Fruit fly (Drosophila melanogaster) whole organism, embryonic: ENCODE results near the gene CG31775.

Experiments used
- Atf6 ChIP-seq: fragments of 200-800 bp; sonication (Bioruptor generic); IDR thresholded peaks from 2 replicates; pipeline ENCODE4 v1.3.6; 2022; ENCODE audit warnings: missing biosample characterization, missing genetic modification characterization
- Awh ChIP-seq: fragments of 200-800 bp; sonication (Bioruptor generic); IDR thresholded peaks from 2 replicates; pipeline ENCODE4, ENCODE4 v1.3.6; 2022; ENCODE audit warnings: missing biosample characterization, missing genetic modification characterization
- B-H2 ChIP-seq: fragments of 200-800 bp; sonication (Bioruptor generic); optimal IDR thresholded peaks from 2 replicates; lab custom pipeline; 2018; ENCODE audit warnings: missing biosample characterization, mild to moderate bottlenecking, missing genetic modification characterization
- Bteb2 ChIP-seq: fragments of 200-800 bp; sonication (Bioruptor generic); optimal IDR thresholded peaks from 2 replicates; lab custom pipeline; 2016; ENCODE audit warnings: missing biosample characterization, missing genetic modification characterization
- CG10366 ChIP-seq: fragments of 200-800 bp; sonication (Bioruptor generic); IDR thresholded peaks from 2 replicates; pipeline ENCODE4 v1.3.6; 2022; ENCODE audit warnings: missing biosample characterization, missing genetic modification characterization
- CG10462 ChIP-seq: fragments of 200-800 bp; sonication (Bioruptor generic); optimal IDR thresholded peaks from 2 replicates; lab custom pipeline; 2016; ENCODE audit warnings: missing biosample characterization, missing genetic modification characterization
- CG12236 ChIP-seq: fragments of 200-800 bp; sonication (Bioruptor generic); optimal IDR thresholded peaks from 2 replicates; lab custom pipeline; 2016; ENCODE audit warnings: missing biosample characterization, missing genetic modification characterization
- CG12391 ChIP-seq: fragments of 200-800 bp; sonication (Bioruptor generic); optimal IDR thresholded peaks from 3 replicates; lab custom pipeline; 2018; ENCODE audit warnings: missing biosample characterization, mild to moderate bottlenecking, missing genetic modification characterization, moderate library complexity
- CG12769 ChIP-seq: fragments of 200-800 bp; sonication (Bioruptor generic); optimal IDR thresholded peaks from 2 replicates; lab custom pipeline; 2019; ENCODE audit warnings: missing biosample characterization, mild to moderate bottlenecking, missing genetic modification characterization, moderate library complexity
- CG13894 ChIP-seq: fragments of 200-800 bp; sonication (Bioruptor generic); optimal IDR thresholded peaks from 3 replicates; lab custom pipeline; 2018; ENCODE audit warnings: missing biosample characterization, mild to moderate bottlenecking, missing genetic modification characterization, moderate library complexity
- CG17359 ChIP-seq: fragments of 200-800 bp; sonication (Bioruptor generic); optimal IDR thresholded peaks from 3 replicates; lab custom pipeline; 2018; ENCODE audit warnings: missing biosample characterization, mild to moderate bottlenecking, missing genetic modification characterization, moderate library complexity
- CG18764 ChIP-seq: fragments of 200-800 bp; sonication (Bioruptor generic); optimal IDR thresholded peaks from 3 replicates; lab custom pipeline; 2016; ENCODE audit warnings: missing biosample characterization, missing genetic modification characterization
- CG2712 ChIP-seq: fragments of 200-800 bp; optimal IDR thresholded peaks from 3 replicates; lab custom pipeline; 2019; ENCODE audit warnings: missing biosample characterization, mild to moderate bottlenecking, missing genetic modification characterization, moderate library complexity
- CG2875 ChIP-seq: fragments of 200-800 bp; sonication (Bioruptor generic); optimal IDR thresholded peaks from 2 replicates; lab custom pipeline; 2017; ENCODE audit warnings: missing biosample characterization, mild to moderate bottlenecking, missing genetic modification characterization, missing genetic modification reagents
- CG3163 ChIP-seq: fragments of 200-800 bp; sonication (Bioruptor generic); optimal IDR thresholded peaks from 3 replicates; lab custom pipeline; 2016; ENCODE audit warnings: missing biosample characterization, missing genetic modification characterization
- CG32772 ChIP-seq: fragments of 200-800 bp; sonication (Bioruptor generic); IDR thresholded peaks from 2 replicates; pipeline ENCODE4 v1.3.6; 2022; ENCODE audit warnings: missing biosample characterization, missing genetic modification characterization
- CG3847 ChIP-seq: fragments of 200-800 bp; sonication (Bioruptor generic); IDR thresholded peaks from 2 replicates; pipeline ENCODE4 v1.3.6; 2022; ENCODE audit warnings: missing biosample characterization, missing genetic modification characterization
- CG4820 ChIP-seq: fragments of 200-800 bp; sonication (Bioruptor generic); optimal IDR thresholded peaks from 3 replicates; lab custom pipeline; 2016; ENCODE audit warnings: missing biosample characterization, missing genetic modification characterization
- CG7987 ChIP-seq: fragments of 200-800 bp; sonication (Bioruptor generic); optimal IDR thresholded peaks from 2 replicates; lab custom pipeline; 2018; ENCODE audit warnings: missing biosample characterization, mild to moderate bottlenecking, missing genetic modification characterization, moderate library complexity
- CG8089 ChIP-seq: fragments of 200-800 bp; sonication (Bioruptor generic); optimal IDR thresholded peaks from 3 replicates; lab custom pipeline; 2016; ENCODE audit warnings: missing biosample characterization, missing genetic modification characterization
- CHES-1-like ChIP-seq: fragments of 200-800 bp; sonication (Bioruptor generic); optimal IDR thresholded peaks from 2 replicates; lab custom pipeline; 2016; ENCODE audit warnings: missing biosample characterization, missing genetic modification characterization
- D19A ChIP-seq: fragments of 200-800 bp; optimal IDR thresholded peaks from 3 replicates; lab custom pipeline; 2019; ENCODE audit warnings: missing biosample characterization, mild to moderate bottlenecking, missing genetic modification characterization, moderate library complexity
- Dek ChIP-seq: fragments of 200-800 bp; sonication (Bioruptor generic); optimal IDR thresholded peaks from 3 replicates; lab custom pipeline; 2019; ENCODE audit warnings: missing biosample characterization, mild to moderate bottlenecking, missing genetic modification characterization, moderate library complexity
- Dip3 ChIP-seq: fragments of 200-800 bp; sonication (Bioruptor generic); optimal IDR thresholded peaks from 3 replicates; lab custom pipeline; 2016; ENCODE audit warnings: missing biosample characterization, missing genetic modification characterization
- Dref ChIP-seq: fragments of 200-800 bp; sonication (Bioruptor generic); IDR thresholded peaks from 2 replicates; pipeline ENCODE4 v1.3.6; 2022; ENCODE audit warnings: missing biosample characterization, missing genetic modification characterization
- Eip74EF ChIP-seq, 2 experiments: fragments of 200-800 bp in 1 of 2; fragments of >200 bp in 1 of 2; sonication (Bioruptor generic) in 1 of 2; optimal IDR thresholded peaks; 2 replicates each; lab custom pipeline; 2017 to 2019; ENCODE audit warnings: missing biosample characterization in 2 of 2, missing genetic modification characterization in 2 of 2, mild to moderate bottlenecking in 1 of 2, moderate library complexity in 1 of 2
- HLH3B ChIP-seq: fragments of 200-800 bp; sonication (Bioruptor generic); IDR thresholded peaks from 2 replicates; pipeline ENCODE4 v1.3.6; 2022; ENCODE audit warnings: missing biosample characterization, missing genetic modification characterization
- HLH54F ChIP-seq: fragments of 200-800 bp; sonication (Bioruptor generic); optimal IDR thresholded peaks from 3 replicates; lab custom pipeline; 2016; ENCODE audit warnings: missing biosample characterization, missing genetic modification characterization
- Hr78 ChIP-seq, 2 experiments: fragments of 200-800 bp in 1 of 2; fragments of >200 bp in 1 of 2; sonication (Bioruptor generic) in 1 of 2; optimal IDR thresholded peaks; 2 replicates each; lab custom pipeline; 2017 to 2019; ENCODE audit warnings: missing biosample characterization in 2 of 2, missing genetic modification characterization in 2 of 2, mild to moderate bottlenecking in 1 of 2, moderate library complexity in 1 of 2
- Med ChIP-seq: fragments of 200-800 bp; sonication (Bioruptor generic); peaks from one replicate; lab custom pipeline; 2016; ENCODE audit warnings: missing biosample characterization, missing genetic modification characterization, mild to moderate bottlenecking, inconsistent platforms, moderate library complexity
- Taf1 ChIP-seq: fragments of 200-800 bp; sonication (Bioruptor generic); IDR thresholded peaks from 2 replicates; pipeline ENCODE4 v1.3.6; 2022; ENCODE audit warnings: missing biosample characterization, missing genetic modification characterization
- abd-A ChIP-seq: fragments of 200-800 bp; sonication (Bioruptor generic); optimal IDR thresholded peaks from 3 replicates; lab custom pipeline; 2019; ENCODE audit warnings: missing biosample characterization, mild to moderate bottlenecking, missing genetic modification characterization, moderate library complexity
- chinmo ChIP-seq: fragments of 200-800 bp; sonication (Bioruptor generic); IDR thresholded peaks from 4 replicates; pipeline ENCODE4 v1.3.6; 2022; ENCODE audit warnings: missing biosample characterization, missing genetic modification characterization; ENCODE audit not compliant: partially characterized antibody
- cwo ChIP-seq: fragments of 200-800 bp; sonication (Bioruptor generic); optimal IDR thresholded peaks from 3 replicates; lab custom pipeline; 2017; ENCODE audit warnings: missing biosample characterization, missing genetic modification characterization, mild to moderate bottlenecking, moderate library complexity, missing genetic modification reagents
- danr ChIP-seq: fragments of 200-800 bp; sonication (Bioruptor generic); IDR thresholded peaks from 2 replicates; pipeline ENCODE4 v1.3.6; 2022; ENCODE audit warnings: missing biosample characterization, missing genetic modification characterization
- eve ChIP-seq, 2 experiments: fragments of >200 bp; optimal IDR thresholded peaks; 2 replicates each; lab custom pipeline; 2017; ENCODE audit warnings: missing biosample characterization in 2 of 2, missing genetic modification characterization in 2 of 2
- gcm ChIP-seq: fragments of 200-800 bp; sonication (Bioruptor generic); optimal IDR thresholded peaks from 2 replicates; lab custom pipeline; 2019; ENCODE audit warnings: missing biosample characterization, mild to moderate bottlenecking, missing genetic modification characterization, moderate library complexity
- knrl ChIP-seq: fragments of 200-800 bp; sonication (Bioruptor generic); IDR thresholded peaks from 3 replicates; pipeline ENCODE4 v1.3.6; 2022; ENCODE audit warnings: missing biosample characterization, missing genetic modification characterization; ENCODE audit not compliant: partially characterized antibody
- pum ChIP-seq: fragments of 200-800 bp; sonication (Bioruptor generic); optimal IDR thresholded peaks from 2 replicates; lab custom pipeline; 2016; ENCODE audit warnings: missing biosample characterization, missing genetic modification characterization
- sc ChIP-seq, 3 experiments: fragments of >200 bp in 2 of 3; fragments of 200-800 bp in 1 of 3; sonication (Bioruptor generic) in 1 of 3; optimal IDR thresholded peaks; 2 replicates in 2 of 3; 3 replicates in 1 of 3; lab custom pipeline; 2017; ENCODE audit warnings: mild to moderate bottlenecking in 1 of 3, missing biosample characterization in 1 of 3, missing genetic modification characterization in 1 of 3, missing genetic modification reagents in 1 of 3
- slou ChIP-seq: fragments of 200-800 bp; sonication (Bioruptor generic); optimal IDR thresholded peaks from 3 replicates; lab custom pipeline; 2016; ENCODE audit warnings: missing biosample characterization, missing genetic modification characterization
- sqz ChIP-seq: fragments of 200-800 bp; sonication (Bioruptor generic); optimal IDR thresholded peaks from 3 replicates; lab custom pipeline; 2018; ENCODE audit warnings: missing biosample characterization, mild to moderate bottlenecking, missing genetic modification characterization
- trem ChIP-seq: fragments of 200-800 bp; optimal IDR thresholded peaks from 3 replicates; lab custom pipeline; 2019; ENCODE audit warnings: missing biosample characterization, mild to moderate bottlenecking, missing genetic modification characterization, moderate library complexity
- vfl ChIP-seq: fragments of 200-800 bp; sonication (Bioruptor generic); optimal IDR thresholded peaks from 2 replicates; lab custom pipeline; 2016; ENCODE audit warnings: missing biosample characterization, missing genetic modification characterization
- wdn ChIP-seq: fragments of 200-800 bp; sonication (Bioruptor generic); IDR thresholded peaks from 2 replicates; pipeline ENCODE4 v1.3.6; 2022; ENCODE audit warnings: missing biosample characterization, missing genetic modification characterization
- zen ChIP-seq: fragments of 200-800 bp; sonication (Bioruptor generic); optimal IDR thresholded peaks from 3 replicates; lab custom pipeline; 2018; ENCODE audit warnings: missing biosample characterization, mild to moderate bottlenecking, missing genetic modification characterization, moderate library complexity
- zen2 ChIP-seq: fragments of 200-800 bp; sonication (Bioruptor generic); IDR thresholded peaks from 3 replicates; pipeline ENCODE4 v1.3.6; 2022; ENCODE audit warnings: missing biosample characterization, missing genetic modification characterization; ENCODE audit not compliant: partially characterized antibody

The CG31775 gene

dm6 chr2L:14713467-14713866 lies 24.1 kb downstream of the CG31775 start, which contains the start of gene CG34165:
Gene CG34165 (plus strand): TSS chr2L:14713750.
- TF ChIP-seq CG3847, result no peak
- TF ChIP-seq CG2712 (tag; lab: Kevin White, UChicago), result no peak
- TF ChIP-seq vfl (GFP tag; lab: Kevin White, UChicago), result no peak
- no peak for TF ChIP-seq CG12236 (GFP tag; lab: Kevin White, UChicago)
- TF ChIP-seq zen, result no peak
- TF ChIP-seq CG12391 (tag; lab: Kevin White, UChicago), result no peak
- TF ChIP-seq B-H2, result no peak
- TF ChIP-seq abd-A (tag; lab: Kevin White, UChicago), result peak; percentile 46
- peak; percentile 34 for TF ChIP-seq Med
- peak; percentile 32 for TF ChIP-seq CG12769 (tag; lab: Kevin White, UChicago)
- TF ChIP-seq Awh, result peak; percentile 64; the same call in 1 of the 2 replicates
- TF ChIP-seq chinmo, result 0 out of 4 replicates have a peak, but pooled peaks have one; percentile 54
- peak; percentile 35 for TF ChIP-seq CG13894 (tag; lab: Kevin White, UChicago)
- no peak for TF ChIP-seq sc (optimal IDR thresholded peaks at IDR 0.05; lab: Kevin White, UChicago)
- TF ChIP-seq sc (GFP tag; optimal IDR thresholded peaks at IDR 0.05; lab: Kevin White, UChicago), result no peak
- TF ChIP-seq eve (GFP tag; optimal IDR thresholded peaks at IDR 0.05; lab: Kevin White, UChicago), result peak in 1 of 2 experiments; percentile 17
- no peak for TF ChIP-seq Taf1

- TF ChIP-seq cwo (peak; percentile 6), CHES-1-like (no peak), chinmo (0 out of 4 replicates have a peak, but pooled peaks have one; percentile 30), Atf6 (GFP tag; lab: Robert Waterston, UW) (no peak), Med (peak; percentile 24), CG7987 (GFP tag; lab: Kevin White, UChicago) (peak; percentile 90), abd-A (tag; lab: Kevin White, UChicago) (peak; percentile 67), Eip74EF (GFP tag; optimal IDR thresholded peaks at IDR 0.05; lab: Kevin White, UChicago) (peak in 1 of 2 experiments; percentile 1), CG17359 (no peak), sqz (GFP tag; lab: Kevin White, UChicago) (peak; percentile 8), HLH3B (no peak)
Observed at dm6 chr2L:14712245-14712644, 25.3 kb downstream of the CG31775 start, which contains the start of gene CG15282. Gene CG15282 (plus strand): TSS chr2L:14712471.

- TF ChIP-seq CG10462 (peak; percentile 36), pum (GFP tag; lab: Kevin White, UChicago) (peak; percentile 86), trem (tag; lab: Kevin White, UChicago) (peak; percentile 68), slou (GFP tag; lab: Kevin White, UChicago) (peak; percentile 39), danr (GFP tag; lab: Robert Waterston, UW) (peak; percentile 63), CG18764 (GFP tag; lab: Kevin White, UChicago) (peak; percentile 61), CG2875 (GFP tag; lab: Kevin White, UChicago) (peak; percentile 47), knrl (GFP tag; lab: Robert Waterston, UW) (peak; percentile 37; the same call in 1 of the 3 replicates), Dip3 (peak; percentile 46), CG4820 (GFP tag; lab: Kevin White, UChicago) (peak; percentile 77), CG3163 (GFP tag; lab: Kevin White, UChicago) (peak; percentile 52), CG10366 (no peak; the same call in 1 of the 2 replicates), wdn (peak; percentile 50; the same call in 1 of the 2 replicates), gcm (GFP tag; lab: Kevin White, UChicago) (no peak), Bteb2 (peak; percentile 58), Hr78 (GFP tag; optimal IDR thresholded peaks at IDR 0.05; lab: Kevin White, UChicago) (no peak), zen2 (GFP tag; lab: Robert Waterston, UW) (no peak), CG32772 (GFP tag; lab: Robert Waterston, UW) (peak; percentile 77), B-H2 (peak; percentile 65), HLH54F (GFP tag; lab: Kevin White, UChicago) (peak; percentile 49), D19A (tag; lab: Kevin White, UChicago) (peak; percentile 44), CG8089 (GFP tag; lab: Kevin White, UChicago) (peak; percentile 36), Dref (no peak), Dek (peak; percentile 16), abd-A (tag; lab: Kevin White, UChicago) (no peak)
Observed at dm6 chr2L:14706194-14706593, 31.4 kb downstream of the CG31775 start.
